Worm (Caenorhabditis elegans): ENCODE data around the gene flwr-1.

DNA sequence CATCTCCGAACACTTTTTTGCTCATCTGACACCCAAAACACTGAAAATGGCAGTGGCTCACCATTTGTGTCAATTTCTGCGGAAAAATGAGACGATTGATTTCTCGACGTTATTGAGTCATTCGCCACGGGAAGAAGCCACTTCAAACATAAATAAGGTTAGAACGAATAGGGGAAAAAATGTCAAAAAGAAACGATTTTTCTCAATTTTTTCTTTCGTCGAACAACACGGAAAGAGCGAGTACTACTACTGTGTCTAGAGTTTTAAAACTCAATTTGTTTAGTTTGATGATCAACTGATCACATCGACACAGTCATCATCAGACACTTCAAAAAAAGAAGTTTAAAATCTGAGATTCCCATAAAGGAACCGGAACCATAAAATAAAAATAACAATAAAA lies 49.2 kb downstream of the flwr-1 start:
- TF ChIP-seq lin-38 (GFP tag; IDR thresholded peaks at IDR 0.05) (no peak), F49E8.2 (tag; optimal IDR thresholded peaks at IDR 0.05; ENCODE audit: borderline replicate concordance) (no peak), unc-62 (GFP tag; optimal IDR thresholded peaks at IDR 0.05 in 1 of 2) (peak in 1 of 2 experiments; percentile 90), unc-62 (tag; optimal IDR thresholded peaks at IDR 0.05) (no peak), attf-4 (tag; optimal IDR thresholded peaks at IDR 0.05) (no peak), T26A8.4 (GFP tag; IDR thresholded peaks at IDR 0.05) (no peak), hlh-30 (tag; optimal IDR thresholded peaks at IDR 0.05; ENCODE audit: insufficient read depth) (no peak), lin-13 (GFP tag; optimal IDR thresholded peaks at IDR 0.05) (no peak), sdz-12 (GFP tag; optimal IDR thresholded peaks at IDR 0.05) (no peak)
